Fruit fly (Drosophila melanogaster) whole organism, embryonic: Measurements from ENCODE around the gene CG32564.

ENCODE experiments used
- Ada2b ChIP-seq: fragments of 200-800 bp; sonication (Bioruptor generic); IDR thresholded peaks from 2 replicates; pipeline ENCODE4 v1.3.6; 2022; ENCODE audit warnings: missing biosample characterization, missing genetic modification characterization
- Antp ChIP-seq: fragments of 200-800 bp; sonication (Bioruptor generic); optimal IDR thresholded peaks from 3 replicates; lab custom pipeline; 2016; ENCODE audit warnings: missing biosample characterization, missing genetic modification characterization
- CG10147 ChIP-seq: fragments of 200-800 bp; sonication (Bioruptor generic); optimal IDR thresholded peaks from 2 replicates; lab custom pipeline; 2019; ENCODE audit warnings: missing biosample characterization, mild to moderate bottlenecking, missing genetic modification characterization, moderate library complexity
- CG10979 ChIP-seq: fragments of 200-800 bp; sonication (Bioruptor generic); optimal IDR thresholded peaks from 2 replicates; lab custom pipeline; 2018; ENCODE audit warnings: missing biosample characterization, mild to moderate bottlenecking, missing genetic modification characterization, moderate library complexity
- CG13775 ChIP-seq: fragments of 200-800 bp; sonication (Bioruptor generic); optimal IDR thresholded peaks from 3 replicates; lab custom pipeline; 2017; ENCODE audit warnings: missing biosample characterization, mild to moderate bottlenecking, missing genetic modification characterization
- CG14965 ChIP-seq: fragments of 200-800 bp; sonication (Bioruptor generic); optimal IDR thresholded peaks from 2 replicates; lab custom pipeline; 2016; ENCODE audit warnings: missing biosample characterization, missing genetic modification characterization, borderline replicate concordance
- CG15269 ChIP-seq: fragments of 200-800 bp; sonication (Bioruptor generic); optimal IDR thresholded peaks from 2 replicates; lab custom pipeline; 2018; ENCODE audit warnings: missing biosample characterization, mild to moderate bottlenecking, missing genetic modification characterization, moderate library complexity
- CG17359 ChIP-seq: fragments of 200-800 bp; sonication (Bioruptor generic); optimal IDR thresholded peaks from 3 replicates; lab custom pipeline; 2018; ENCODE audit warnings: missing biosample characterization, mild to moderate bottlenecking, missing genetic modification characterization, moderate library complexity
- CG17802 ChIP-seq: fragments of 200-800 bp; sonication (Bioruptor generic); optimal IDR thresholded peaks from 2 replicates; lab custom pipeline; 2018; ENCODE audit warnings: missing biosample characterization, mild to moderate bottlenecking, missing genetic modification characterization, moderate library complexity
- CG17829 ChIP-seq: fragments of 200-800 bp; optimal IDR thresholded peaks from 2 replicates; lab custom pipeline; 2019; ENCODE audit warnings: missing biosample characterization, mild to moderate bottlenecking, missing genetic modification characterization, moderate library complexity
- CG3065 ChIP-seq: fragments of 200-800 bp; sonication (Bioruptor generic); optimal IDR thresholded peaks from 2 replicates; lab custom pipeline; 2016; ENCODE audit warnings: missing biosample characterization, missing genetic modification characterization
- CG3407 ChIP-seq: fragments of 200-800 bp; sonication (Bioruptor generic); optimal IDR thresholded peaks from 2 replicates; lab custom pipeline; 2018; ENCODE audit warnings: missing biosample characterization, mild to moderate bottlenecking, missing genetic modification characterization
- CG5953 ChIP-seq: fragments of 200-800 bp; sonication (Bioruptor generic); IDR thresholded peaks from 2 replicates; pipeline ENCODE4 v1.3.6; 2022; ENCODE audit warnings: missing biosample characterization, missing genetic modification characterization
- CG7271 ChIP-seq: fragments of 200-800 bp; sonication (Bioruptor generic); optimal IDR thresholded peaks from 2 replicates; lab custom pipeline; 2018; ENCODE audit warnings: missing biosample characterization, mild to moderate bottlenecking, missing genetic modification characterization, moderate library complexity
- CG9609 ChIP-seq: fragments of 200-800 bp; sonication (Bioruptor generic); optimal IDR thresholded peaks from 3 replicates; lab custom pipeline; 2016; ENCODE audit warnings: missing biosample characterization, missing genetic modification characterization
- CG9817 ChIP-seq: fragments of 200-800 bp; sonication (Bioruptor generic); optimal IDR thresholded peaks from 2 replicates; lab custom pipeline; 2018; ENCODE audit warnings: missing biosample characterization, mild to moderate bottlenecking, missing genetic modification characterization, moderate library complexity
- Doc2 ChIP-seq: fragments of 200-800 bp; sonication (Bioruptor generic); IDR thresholded peaks from 2 replicates; pipeline ENCODE4 v1.3.6; 2022; ENCODE audit warnings: missing biosample characterization, missing genetic modification characterization
- Dp ChIP-seq: fragments of 200-800 bp; sonication (Bioruptor generic); optimal IDR thresholded peaks from 2 replicates; lab custom pipeline; 2018; ENCODE audit warnings: missing biosample characterization, mild to moderate bottlenecking, missing genetic modification characterization, moderate library complexity
- GATAe ChIP-seq: fragments of 200-800 bp; sonication (Bioruptor generic); conservative IDR thresholded peaks from 2 replicates; pipeline ENCODE4 v1.3.6; 2022; ENCODE audit warnings: missing biosample characterization, missing genetic modification characterization
- Hand ChIP-seq: fragments of 200-800 bp; sonication (Bioruptor generic); optimal IDR thresholded peaks from 2 replicates; lab custom pipeline; 2017; ENCODE audit warnings: mild to moderate bottlenecking, missing biosample characterization, missing genetic modification reagents, missing genetic modification characterization
- Hr78 ChIP-seq, 2 experiments: fragments of 200-800 bp in 1 of 2; fragments of >200 bp in 1 of 2; sonication (Bioruptor generic) in 1 of 2; optimal IDR thresholded peaks; 2 replicates each; lab custom pipeline; 2017 to 2019; ENCODE audit warnings: missing biosample characterization in 2 of 2, missing genetic modification characterization in 2 of 2, mild to moderate bottlenecking in 1 of 2, moderate library complexity in 1 of 2
- Hsf ChIP-seq: fragments of 200-800 bp; sonication (Bioruptor generic); optimal IDR thresholded peaks from 3 replicates; lab custom pipeline; 2016; ENCODE audit warnings: missing biosample characterization, missing genetic modification characterization
- Nf-YA ChIP-seq: fragments of 200-800 bp; sonication (Bioruptor generic); IDR thresholded peaks from 2 replicates; pipeline ENCODE4 v1.3.6; 2022; ENCODE audit warnings: missing biosample characterization, missing genetic modification characterization
- Opbp ChIP-seq: fragments of 200-800 bp; sonication (Bioruptor generic); IDR thresholded peaks from 3 replicates; pipeline ENCODE4 v1.3.6; 2022; ENCODE audit warnings: missing biosample characterization, missing genetic modification characterization; ENCODE audit not compliant: partially characterized antibody
- Rfx ChIP-seq: fragments of 200-800 bp; sonication (Bioruptor generic); IDR thresholded peaks from 2 replicates; pipeline ENCODE4 v1.3.6; 2022; ENCODE audit warnings: missing biosample characterization, missing genetic modification characterization
- Sox100B ChIP-seq: fragments of 200-800 bp; sonication (Bioruptor generic); optimal IDR thresholded peaks from 3 replicates; lab custom pipeline; 2018; ENCODE audit warnings: missing biosample characterization, mild to moderate bottlenecking, missing genetic modification characterization
- Ssrp ChIP-seq: fragments of 200-800 bp; sonication (Bioruptor generic); optimal IDR thresholded peaks from 2 replicates; lab custom pipeline; 2018; ENCODE audit warnings: missing biosample characterization, mild to moderate bottlenecking, missing genetic modification characterization, moderate library complexity
- TFAM ChIP-seq: fragments of 200-800 bp; sonication (Bioruptor generic); optimal IDR thresholded peaks from 2 replicates; lab custom pipeline; 2017; ENCODE audit warnings: missing biosample characterization, missing genetic modification characterization, inconsistent platforms
- Trl ChIP-seq, 3 experiments: fragments of >200 bp in 2 of 3; fragments of 200-800 bp in 1 of 3; sonication (Bioruptor generic) in 1 of 3; optimal IDR thresholded peaks; 2 replicates in 1 of 3; 3 replicates in 2 of 3; lab custom pipeline; 2016 to 2017; ENCODE audit warnings: missing biosample characterization in 1 of 3, missing genetic modification characterization in 1 of 3
- YL-1 ChIP-seq: fragments of 200-800 bp; sonication (Bioruptor generic); optimal IDR thresholded peaks from 3 replicates; lab custom pipeline; 2017; ENCODE audit warnings: missing biosample characterization, mild to moderate bottlenecking, missing genetic modification characterization
- dimm ChIP-seq: fragments of 200-800 bp; sonication (Bioruptor generic); IDR thresholded peaks from 2 replicates; pipeline ENCODE4 v1.3.6; 2022; ENCODE audit warnings: missing biosample characterization, missing genetic modification characterization
- dmrt11E ChIP-seq: fragments of 200-800 bp; sonication (Bioruptor generic); optimal IDR thresholded peaks from 3 replicates; lab custom pipeline; 2018; ENCODE audit warnings: missing biosample characterization, mild to moderate bottlenecking, missing genetic modification characterization, moderate library complexity
- ems ChIP-seq: fragments of 200-800 bp; sonication (Bioruptor generic); optimal IDR thresholded peaks from 3 replicates; lab custom pipeline; 2016; ENCODE audit warnings: missing biosample characterization, missing genetic modification characterization
- esg ChIP-seq: fragments of 200-800 bp; sonication (Bioruptor generic); conservative IDR thresholded peaks from 2 replicates; pipeline ENCODE4 v1.3.6; 2022; ENCODE audit warnings: missing biosample characterization, missing genetic modification characterization
- grn ChIP-seq: fragments of 200-800 bp; sonication (Bioruptor generic); optimal IDR thresholded peaks from 3 replicates; lab custom pipeline; 2017; ENCODE audit warnings: missing biosample characterization, missing genetic modification characterization
- hbn ChIP-seq: fragments of 200-800 bp; sonication (Bioruptor generic); IDR thresholded peaks from 2 replicates; pipeline ENCODE4 v1.3.6; 2022; ENCODE audit warnings: missing biosample characterization, missing genetic modification characterization; ENCODE audit not compliant: partially characterized antibody
- lola ChIP-seq, 3 experiments: fragments of >200 bp in 2 of 3; fragments of 200-800 bp in 1 of 3; sonication (Bioruptor generic) in 1 of 3; optimal IDR thresholded peaks; 2 replicates each; lab custom pipeline; 2017 to 2019; ENCODE audit warnings: missing biosample characterization in 3 of 3, missing genetic modification characterization in 3 of 3, mild to moderate bottlenecking in 1 of 3, moderate library complexity in 1 of 3
- lov ChIP-seq, 2 experiments: fragments of 200-800 bp in 1 of 2; fragments of >200 bp in 1 of 2; sonication (Bioruptor generic) in 1 of 2; IDR thresholded peaks in 1 of 2; optimal IDR thresholded peaks in 1 of 2; 2 replicates in 1 of 2; 3 replicates in 1 of 2; pipeline versions ENCODE4 v1.3.6 to Lab custom; 2017 to 2022; ENCODE audit warnings: missing biosample characterization in 1 of 2, missing genetic modification characterization in 1 of 2
- maf-S ChIP-seq: fragments of 200-800 bp; sonication (Bioruptor generic); optimal IDR thresholded peaks from 2 replicates; lab custom pipeline; 2016; ENCODE audit warnings: missing biosample characterization, missing genetic modification characterization
- pho ChIP-seq: fragments of 200-800 bp; sonication (Bioruptor generic); optimal IDR thresholded peaks from 2 replicates; lab custom pipeline; 2016; ENCODE audit warnings: missing biosample characterization, missing genetic modification characterization
- pita ChIP-seq: fragments of 200-800 bp; sonication (Bioruptor generic); optimal IDR thresholded peaks from 2 replicates; lab custom pipeline; 2017; ENCODE audit warnings: missing biosample characterization, mild to moderate bottlenecking, missing genetic modification characterization
- prd ChIP-seq, 3 experiments: fragments of >200 bp in 2 of 3; fragments of 200-800 bp in 1 of 3; sonication (Bioruptor generic) in 1 of 3; optimal IDR thresholded peaks in 2 of 3; IDR thresholded peaks in 1 of 3; 2 replicates in 2 of 3; 3 replicates in 1 of 3; pipeline versions ENCODE4 v1.3.6 to Lab custom; 2017 to 2022; ENCODE audit warnings: missing biosample characterization in 1 of 3, missing genetic modification characterization in 1 of 3
- repo ChIP-seq: fragments of 200-800 bp; sonication (Bioruptor generic); optimal IDR thresholded peaks from 2 replicates; lab custom pipeline; 2016; ENCODE audit warnings: missing biosample characterization, missing genetic modification characterization
- rib ChIP-seq: fragments of 200-800 bp; sonication (Bioruptor generic); IDR thresholded peaks from 2 replicates; pipeline ENCODE4 v1.3.6; 2022; ENCODE audit warnings: missing biosample characterization, missing genetic modification characterization
- sens ChIP-seq: fragments of 200-800 bp; sonication (Bioruptor generic); peaks from one replicate; lab custom pipeline; 2016; ENCODE audit warnings: missing biosample characterization, missing genetic modification characterization
- sens-2 ChIP-seq: fragments of 200-800 bp; sonication (Bioruptor generic); IDR thresholded peaks from 2 replicates; pipeline ENCODE4 v1.3.6; 2022; ENCODE audit warnings: missing biosample characterization, missing genetic modification characterization
- slou ChIP-seq: fragments of 200-800 bp; sonication (Bioruptor generic); optimal IDR thresholded peaks from 3 replicates; lab custom pipeline; 2016; ENCODE audit warnings: missing biosample characterization, missing genetic modification characterization
- sob ChIP-seq: fragments of 200-800 bp; sonication (Bioruptor generic); IDR thresholded peaks from 2 replicates; pipeline ENCODE4 v1.3.6; 2022; ENCODE audit warnings: missing biosample characterization, missing genetic modification characterization
- sr ChIP-seq: fragments of 200-800 bp; sonication (Bioruptor generic); IDR thresholded peaks from 3 replicates; pipeline ENCODE4 v1.3.6; 2022; ENCODE audit warnings: missing biosample characterization, missing genetic modification characterization

The CG32564 gene

dm6 chrX:17237421-17237820 lies 31.2 kb downstream of the CG32564 start (continued):
- TF ChIP-seq CG3407 (GFP tag; lab: Kevin White, UChicago), result no peak
- peak; percentile 42 for TF ChIP-seq CG10979
- TF ChIP-seq sob (GFP tag; lab: Robert Waterston, UW), result no peak
- TF ChIP-seq GATAe, result no peak
- TF ChIP-seq CG15269 (tag; lab: Kevin White, UChicago), result peak; percentile 18
- TF ChIP-seq Trl (optimal IDR thresholded peaks at IDR 0.05; lab: Kevin White, UChicago), result no peak
- TF ChIP-seq Trl (GFP tag; optimal IDR thresholded peaks at IDR 0.05; lab: Kevin White, UChicago), result no peak
- TF ChIP-seq Nf-YA (GFP tag; lab: Robert Waterston, UW), result no peak
- TF ChIP-seq Sox100B (GFP tag; lab: Kevin White, UChicago), result no peak
- TF ChIP-seq slou, result no peak
- TF ChIP-seq sr (GFP tag; lab: Robert Waterston, UW), result no peak
- TF ChIP-seq CG9609 (GFP tag; lab: Kevin White, UChicago), result no peak
- no peak for TF ChIP-seq Rfx (GFP tag; lab: Robert Waterston, UW)
- no peak for TF ChIP-seq pita (GFP tag; lab: Kevin White, UChicago)
- no peak for TF ChIP-seq prd (optimal IDR thresholded peaks at IDR 0.05; lab: Kevin White, UChicago)
- 0 out of 3 replicates have a peak, but pooled peaks have one; percentile 41 for TF ChIP-seq prd (GFP tag; IDR thresholded peaks at IDR 0.05; lab: Robert Waterston, UW)
- TF ChIP-seq sens-2, result no peak
- no peak for TF ChIP-seq pho
- TF ChIP-seq CG7271 (tag; lab: Kevin White, UChicago), result no peak
- no peak for TF ChIP-seq Hsf (GFP tag; lab: Kevin White, UChicago)
- peak in 1 of 3 experiments; percentile 26 for TF ChIP-seq lola (GFP tag; optimal IDR thresholded peaks at IDR 0.05; lab: Kevin White, UChicago)
- no peak for TF ChIP-seq rib (GFP tag; lab: Robert Waterston, UW)
- TF ChIP-seq Hand (GFP tag; lab: Kevin White, UChicago), result no peak
- no peak for TF ChIP-seq hbn (GFP tag; lab: Robert Waterston, UW)
- no peak for TF ChIP-seq Opbp
- TF ChIP-seq CG17359 (tag; lab: Kevin White, UChicago), result peak; percentile 49
- no peak for TF ChIP-seq CG14965 (GFP tag; lab: Kevin White, UChicago)
- no peak for TF ChIP-seq Ada2b
- no peak for TF ChIP-seq Dp (GFP tag; lab: Kevin White, UChicago)
- no peak for TF ChIP-seq TFAM (GFP tag; lab: Kevin White, UChicago)
- TF ChIP-seq CG17802 (tag; lab: Kevin White, UChicago), result no peak
- TF ChIP-seq CG13775 (GFP tag; lab: Kevin White, UChicago), result no peak
- peak; percentile 28 for TF ChIP-seq dmrt11E (tag; lab: Kevin White, UChicago)
- peak; percentile 41 for TF ChIP-seq Ssrp
- no peak for TF ChIP-seq CG3065 (GFP tag; lab: Kevin White, UChicago)
- no peak for TF ChIP-seq Hr78 (GFP tag; optimal IDR thresholded peaks at IDR 0.05; lab: Kevin White, UChicago)
- no peak for TF ChIP-seq dimm (GFP tag; lab: Robert Waterston, UW)
- no peak for TF ChIP-seq CG10147 (GFP tag; lab: Kevin White, UChicago)
- TF ChIP-seq esg (GFP tag; lab: Robert Waterston, UW), result 0 out of 2 replicates have a peak, but pooled peaks have one; percentile 7
- no peak for TF ChIP-seq grn (GFP tag; lab: Kevin White, UChicago)
- TF ChIP-seq ems (GFP tag; lab: Kevin White, UChicago), result no peak
- TF ChIP-seq CG9817, result no peak
- TF ChIP-seq sens (GFP tag; lab: Kevin White, UChicago), result peak; percentile 58
- no peak for TF ChIP-seq Antp
- no peak for TF ChIP-seq Doc2 (GFP tag; lab: Robert Waterston, UW)
- TF ChIP-seq maf-S (GFP tag; lab: Kevin White, UChicago), result no peak
- TF ChIP-seq YL-1 (GFP tag; lab: Kevin White, UChicago), result no peak
- TF ChIP-seq lov (optimal IDR thresholded peaks at IDR 0.05; lab: Kevin White, UChicago), result no peak
- TF ChIP-seq lov (GFP tag; IDR thresholded peaks at IDR 0.05; lab: Robert Waterston, UW), result no peak
- no peak for TF ChIP-seq CG5953
- peak; percentile 10 for TF ChIP-seq CG17829 (tag; lab: Kevin White, UChicago)
- TF ChIP-seq repo (GFP tag; lab: Kevin White, UChicago), result no peak
